Worm (Caenorhabditis elegans) whole organism, late embryonic: ENCODE data around the gene C29E4.9.
"Not testable (repeated sequence)": the region's sequence is repeated elsewhere in the genome, so short reads cannot be mapped to it uniquely, and the experiment has no call there.

Source experiments
- K09A11.1 ChIP-seq: sonication (generic microtip); optimal IDR thresholded peaks from 2 replicates; lab custom pipeline; 2017; ENCODE audit warnings: antibody characterized with exemption, mild to moderate bottlenecking, missing genetic modification characterization, missing compliant biosample characterization; ENCODE audit not compliant: insufficient read depth
- T23F11.4 ChIP-seq: fragments of 200-800 bp; sonication (Bioruptor generic); optimal IDR thresholded peaks from 2 replicates; lab custom pipeline; 2018; ENCODE audit warnings: mild to moderate bottlenecking, missing genetic modification characterization, missing compliant biosample characterization
- Y22D7AL.16 ChIP-seq: sonication (generic microtip); optimal IDR thresholded peaks from 2 replicates; lab custom pipeline; 2016; ENCODE audit warnings: missing genetic modification characterization, missing compliant biosample characterization
- ama-1 ChIP-seq: fragments of 150-350 bp; optimal IDR thresholded peaks from 2 replicates; lab custom pipeline; 2014
- ceh-2 ChIP-seq: sonication (generic microtip); optimal IDR thresholded peaks from 2 replicates; lab custom pipeline; 2016; ENCODE audit warnings: missing genotype, missing genetic modification characterization, missing compliant biosample characterization
- ceh-22 ChIP-seq: sonication (generic microtip); optimal IDR thresholded peaks from 2 replicates; lab custom pipeline; 2017; ENCODE audit warnings: missing biosample characterization, missing genetic modification characterization
- ceh-24 ChIP-seq: sonication (generic microtip); optimal IDR thresholded peaks from 2 replicates; lab custom pipeline; 2016; ENCODE audit warnings: mild to moderate bottlenecking, missing genetic modification characterization, missing compliant biosample characterization
- ceh-45 ChIP-seq: fragments of 200-800 bp; sonication (Bioruptor generic); IDR thresholded peaks from 2 replicates; pipeline ENCODE4 v1.3.6; 2022; ENCODE audit warnings: missing genetic modification reagents, missing genetic modification characterization, missing compliant biosample characterization
- ceh-48 ChIP-seq: sonication (generic microtip); optimal IDR thresholded peaks from 2 replicates; lab custom pipeline; 2016; ENCODE audit warnings: missing genetic modification characterization, inconsistent platforms, missing compliant biosample characterization
- che-1 ChIP-seq: sonication (generic microtip); optimal IDR thresholded peaks from 2 replicates; lab custom pipeline; 2016; ENCODE audit warnings: mild to moderate bottlenecking, missing genetic modification characterization, missing compliant biosample characterization
- dmd-4 ChIP-seq: sonication (generic microtip); optimal IDR thresholded peaks from 2 replicates; lab custom pipeline; 2016; ENCODE audit warnings: borderline replicate concordance, missing genetic modification characterization, missing compliant biosample characterization
- elt-2 ChIP-seq: sonication (generic microtip); optimal IDR thresholded peaks from 2 replicates; lab custom pipeline; 2016; ENCODE audit warnings: missing genetic modification reagents, missing genetic modification characterization, missing compliant biosample characterization
- ets-4 ChIP-seq: sonication (generic microtip); optimal IDR thresholded peaks from 2 replicates; lab custom pipeline; 2016; ENCODE audit warnings: missing genetic modification characterization, missing compliant biosample characterization
- eyg-1 ChIP-seq: sonication (generic microtip); optimal IDR thresholded peaks from 2 replicates; lab custom pipeline; 2016; ENCODE audit warnings: missing genotype, missing genetic modification characterization, missing compliant biosample characterization
- fax-1 ChIP-seq: sonication (generic microtip); optimal IDR thresholded peaks from 2 replicates; lab custom pipeline; 2016; ENCODE audit warnings: missing genotype, missing genetic modification characterization, missing compliant biosample characterization
- fkh-6 ChIP-seq: sonication (generic microtip); optimal IDR thresholded peaks from 2 replicates; lab custom pipeline; 2016; ENCODE audit warnings: missing genetic modification characterization, missing compliant biosample characterization
- gmeb-2 ChIP-seq: sonication (generic microtip); optimal IDR thresholded peaks from 2 replicates; lab custom pipeline; 2016; ENCODE audit warnings: missing genetic modification characterization, inconsistent platforms, missing compliant biosample characterization
- hlh-13 ChIP-seq: fragments of 200-800 bp; sonication (Bioruptor generic); optimal IDR thresholded peaks from 2 replicates; lab custom pipeline; 2018; ENCODE audit warnings: mild to moderate bottlenecking, missing genetic modification characterization, missing compliant biosample characterization
- hlh-6 ChIP-seq: sonication (generic microtip); optimal IDR thresholded peaks from 2 replicates; lab custom pipeline; 2016; ENCODE audit warnings: missing genotype, missing genetic modification characterization, missing compliant biosample characterization
- mec-3 ChIP-seq: sonication (generic microtip); optimal IDR thresholded peaks from 2 replicates; lab custom pipeline; 2016; ENCODE audit warnings: borderline replicate concordance, missing genetic modification characterization, missing compliant biosample characterization
- nfya-1 ChIP-seq: sonication (generic microtip); optimal IDR thresholded peaks from 2 replicates; lab custom pipeline; 2017; ENCODE audit warnings: missing genetic modification characterization, mild to moderate bottlenecking, missing compliant biosample characterization, antibody characterized with exemption, moderate library complexity
- npax-4 ChIP-seq: sonication (generic microtip); optimal IDR thresholded peaks from 2 replicates; lab custom pipeline; 2016; ENCODE audit warnings: missing genetic modification characterization, missing compliant biosample characterization
- pat-9 ChIP-seq: fragments of 200-800 bp; sonication (Bioruptor generic); optimal IDR thresholded peaks from 2 replicates; lab custom pipeline; 2018; ENCODE audit warnings: mild to moderate bottlenecking, missing genetic modification characterization, moderate library complexity, missing compliant biosample characterization
- pax-1 ChIP-seq: fragments of 150-350 bp; optimal IDR thresholded peaks from 2 replicates; lab custom pipeline; 2014; ENCODE audit warnings: missing biosample characterization, missing genetic modification characterization
- pha-2 ChIP-seq: sonication (generic microtip); optimal IDR thresholded peaks from 2 replicates; lab custom pipeline; 2017; ENCODE audit warnings: mild to moderate bottlenecking, missing genetic modification characterization, missing compliant biosample characterization
- pqm-1 ChIP-seq: sonication (generic microtip); optimal IDR thresholded peaks from 2 replicates; lab custom pipeline; 2016; ENCODE audit warnings: missing genetic modification characterization, missing compliant biosample characterization
- ref-2 ChIP-seq: sonication (generic microtip); optimal IDR thresholded peaks from 2 replicates; lab custom pipeline; 2016; ENCODE audit warnings: missing genetic modification characterization, missing compliant biosample characterization
- tbx-2 ChIP-seq: sonication (generic microtip); optimal IDR thresholded peaks from 2 replicates; lab custom pipeline; 2016; ENCODE audit warnings: missing genetic modification characterization, missing compliant biosample characterization
- tbx-7 ChIP-seq: sonication (generic microtip); optimal IDR thresholded peaks from 2 replicates; lab custom pipeline; 2016; ENCODE audit warnings: missing genotype, missing genetic modification characterization, missing compliant biosample characterization
- unc-42 ChIP-seq: sonication (generic microtip); optimal IDR thresholded peaks from 2 replicates; lab custom pipeline; 2016; ENCODE audit warnings: missing genotype, missing genetic modification characterization, missing compliant biosample characterization
- zip-5 ChIP-seq: sonication (generic microtip); optimal IDR thresholded peaks from 2 replicates; lab custom pipeline; 2016; ENCODE audit warnings: missing genetic modification characterization, missing compliant biosample characterization
- ztf-16 ChIP-seq: sonication (generic microtip); optimal IDR thresholded peaks from 2 replicates; lab custom pipeline; 2017; ENCODE audit warnings: missing genetic modification characterization, missing compliant biosample characterization

The C29E4.9 gene

DNA sequence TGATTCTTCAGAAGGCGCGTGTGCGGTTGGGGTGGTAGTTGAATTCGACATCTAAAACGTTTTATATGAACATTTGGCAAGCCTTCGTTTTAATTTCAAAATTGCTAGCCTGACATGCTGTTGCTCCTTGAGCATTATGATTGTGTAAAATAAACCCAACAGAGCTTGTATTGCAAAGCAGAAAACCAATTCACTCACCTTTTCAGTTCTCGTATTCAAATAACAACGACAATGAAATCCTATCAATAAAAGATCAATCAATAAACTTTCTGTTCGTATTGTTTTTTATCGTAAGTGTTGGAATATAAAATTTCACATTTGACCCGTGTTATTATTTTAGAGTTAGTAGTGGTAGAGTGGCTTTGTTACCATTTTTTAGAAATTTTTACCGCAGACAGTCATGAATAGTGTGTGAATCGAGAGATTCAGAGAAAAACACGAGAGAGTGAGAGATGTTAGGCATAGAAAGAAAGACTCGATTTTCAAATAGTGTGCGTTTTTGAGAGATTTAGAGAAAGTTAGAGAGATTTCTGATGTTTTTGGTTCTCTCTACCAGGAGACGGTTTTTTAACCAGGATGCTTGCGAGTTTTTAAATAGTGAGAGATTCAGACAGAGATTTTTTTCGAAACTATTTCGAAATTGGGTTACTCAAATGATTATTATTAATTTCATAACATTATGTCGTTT, 2.2 kb upstream of the C29E4.9 start, which contains the start of gene F54H12.10:
TSS of gene F54H12.10 (minus strand) at position 51 of the 688 bp plus-strand sequence.
- not testable (repeated sequence) for TF ChIP-seq elt-2, ref-2, tbx-2 (tag; lab: Kevin White, UChicago)

- TF ChIP-seq ceh-48 (tag; lab: Kevin White, UChicago), result no peak
- TF ChIP-seq nfya-1 (tag; lab: Kevin White, UChicago), result peak; percentile 38
These were observed 1.2 kb upstream of the C29E4.9 start, which contains the start of gene C29E4.11 for ce11 chrIII:7958085-7958484. Gene C29E4.11 (minus strand): TSS chrIII:7958114.

DNA sequence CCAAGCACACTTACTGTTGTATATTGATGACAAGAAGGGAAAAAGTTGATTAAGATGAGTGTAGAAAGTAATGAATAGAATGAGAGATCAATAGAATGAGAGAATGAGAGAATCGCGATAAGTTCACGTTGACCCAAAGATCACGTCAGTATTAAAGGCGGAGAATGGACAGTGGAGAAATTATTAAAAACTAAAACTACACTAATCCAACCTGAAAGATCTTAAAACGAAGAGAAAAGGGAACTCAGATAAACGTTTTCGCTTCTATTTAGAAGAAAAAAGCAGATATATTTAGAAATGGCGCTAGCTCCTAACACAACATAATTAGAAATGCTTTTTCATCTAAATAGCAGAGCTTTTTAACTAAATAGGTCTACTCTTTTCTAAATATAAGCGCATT, 3.7 kb downstream of the C29E4.9 start, which contains the start of gene let-754:
TSS of gene let-754 (minus strand) at position 101 of the 400 bp plus-strand sequence.
- TF ChIP-seq mec-3 (tag; lab: Kevin White, UChicago) (no peak), elt-2 (tag; lab: Kevin White, UChicago) (no peak)

DNA sequence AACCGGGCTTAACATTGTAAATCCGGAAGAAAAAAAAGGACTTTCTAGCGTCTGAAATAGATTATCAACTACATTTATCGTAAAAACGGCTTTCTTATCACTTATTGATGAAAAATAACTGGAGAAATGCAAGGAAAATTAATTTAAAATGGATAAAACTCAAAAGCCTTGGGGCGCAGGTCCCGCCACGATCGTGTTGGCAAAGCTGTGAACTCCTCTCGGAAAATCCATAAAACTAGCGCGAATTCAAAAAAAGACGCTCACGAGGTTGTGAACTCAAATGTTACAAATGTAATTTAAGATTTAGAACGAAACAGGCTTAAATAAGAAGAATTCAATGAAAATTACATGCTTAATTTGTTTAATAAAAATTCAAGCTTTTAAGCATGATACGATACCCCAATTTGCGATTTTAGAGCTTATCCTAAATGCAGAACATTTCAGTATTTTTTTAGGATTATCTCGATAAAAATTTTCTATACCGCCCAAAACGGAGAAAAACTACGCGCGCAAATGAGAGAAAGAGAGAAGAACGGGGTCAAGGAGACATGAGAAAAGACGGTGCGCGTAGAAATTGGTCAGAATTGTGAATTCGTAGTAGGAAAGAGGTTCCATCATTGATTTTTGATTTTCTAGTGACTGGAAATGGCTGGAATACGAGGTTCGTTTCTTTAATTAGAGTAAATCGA, 4.6 kb downstream of the C29E4.9 start, which contains the start of gene C29E4.15:
TSS of gene C29E4.15 (plus strand) at position 547 of the 689 bp plus-strand sequence.
- no peak for TF ChIP-seq elt-2 (tag; lab: Kevin White, UChicago)
- TF ChIP-seq unc-42 (tag; lab: Kevin White, UChicago), result peak; percentile 19

ce11 chrIII:7950447-7950846, 6.4 kb downstream of the C29E4.9 start:
- TF ChIP-seq pqm-1 (tag; lab: Kevin White, UChicago), result no peak
- no peak for TF ChIP-seq che-1 (tag; lab: Kevin White, UChicago)
- no peak for TF ChIP-seq fax-1 (tag; lab: Kevin White, UChicago)
- no peak for TF ChIP-seq ceh-22 (tag; lab: Kevin White, UChicago)
- TF ChIP-seq ama-1, result no peak
- TF ChIP-seq T23F11.4 (GFP tag; lab: Kevin White, UChicago), result no peak
- TF ChIP-seq hlh-13, result no peak
- TF ChIP-seq ets-4 (tag; lab: Kevin White, UChicago), result no peak
- TF ChIP-seq zip-5, result no peak

DNA sequence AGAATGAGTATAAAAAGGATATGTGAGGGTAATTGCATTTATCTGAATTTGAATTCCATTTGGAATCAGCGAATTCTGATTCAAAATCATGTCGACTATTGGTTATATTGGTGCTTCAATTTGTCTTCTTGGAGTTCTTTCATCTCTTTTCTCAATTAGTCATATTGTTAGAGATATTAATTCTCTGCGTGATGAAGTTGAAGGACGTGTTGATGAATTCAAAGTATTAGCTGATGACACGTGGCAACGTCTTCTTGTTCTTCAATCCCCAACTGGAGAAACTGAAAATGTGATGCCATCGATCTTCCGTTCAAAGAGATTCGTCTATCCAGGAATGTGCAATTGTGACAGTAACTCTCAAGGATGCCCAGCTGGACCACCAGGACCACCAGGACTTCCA, 8.1 kb downstream of the C29E4.9 start, which contains the start of gene col-90:
TSS of gene col-90 (plus strand) at position 37 of the 400 bp plus-strand sequence.
- TF ChIP-seq hlh-6 (tag; lab: Kevin White, UChicago) (no peak), ceh-45 (GFP tag; lab: Robert Waterston, UW) (no peak), ets-4 (tag; lab: Kevin White, UChicago) (no peak), Y22D7AL.16 (no peak), dmd-4 (no peak), pha-2 (tag; lab: Kevin White, UChicago) (no peak), tbx-7 (tag; lab: Kevin White, UChicago) (no peak), gmeb-2 (tag; lab: Kevin White, UChicago) (no peak), ceh-2 (no peak), ceh-24 (tag; lab: Kevin White, UChicago) (no peak), ceh-48 (tag; lab: Kevin White, UChicago) (no peak), pat-9 (no peak), eyg-1 (tag; lab: Kevin White, UChicago) (no peak)
- TF ChIP-seq, all 69 proteins: peak for 0

- no peak for TF ChIP-seq npax-4
- no peak for TF ChIP-seq ztf-16 (tag; lab: Kevin White, UChicago)
- TF ChIP-seq fkh-6 (tag; lab: Kevin White, UChicago), result no peak
- no peak for TF ChIP-seq pax-1 (tag; lab: Kevin White, UChicago)
- TF ChIP-seq K09A11.1 (tag; lab: Kevin White, UChicago), result no peak
These were observed 9.2 kb downstream of the C29E4.9 start for ce11 chrIII:7947677-7948076.
